Fruit fly (Drosophila melanogaster) whole organism, embryonic: ENCODE results near the gene frm.

ENCODE experiments used
- Abd-B ChIP-seq: fragments of 200-800 bp; sonication (Bioruptor generic); optimal IDR thresholded peaks from 2 replicates; lab custom pipeline; 2018; ENCODE audit warnings: missing biosample characterization, mild to moderate bottlenecking, missing genetic modification characterization, moderate library complexity
- Asciz ChIP-seq: fragments of 200-800 bp; sonication (Bioruptor generic); optimal IDR thresholded peaks from 2 replicates; lab custom pipeline; 2017; ENCODE audit warnings: missing biosample characterization, mild to moderate bottlenecking, missing genetic modification characterization, missing genetic modification reagents
- Awh ChIP-seq: fragments of 200-800 bp; sonication (Bioruptor generic); IDR thresholded peaks from 2 replicates; pipeline ENCODE4, ENCODE4 v1.3.6; 2022; ENCODE audit warnings: missing biosample characterization, missing genetic modification characterization
- Bgb ChIP-seq: fragments of 200-800 bp; sonication (Bioruptor generic); IDR thresholded peaks from 2 replicates; pipeline ENCODE4 v1.3.6; 2022; ENCODE audit warnings: missing biosample characterization, missing genetic modification characterization; ENCODE audit not compliant: partially characterized antibody
- C15 ChIP-seq: fragments of 200-800 bp; sonication (Bioruptor generic); IDR thresholded peaks from 3 replicates; pipeline ENCODE4 v1.3.6; 2022; ENCODE audit warnings: missing biosample characterization, missing genetic modification characterization
- CG11695 ChIP-seq: fragments of 200-800 bp; sonication (Bioruptor generic); IDR thresholded peaks from 3 replicates; pipeline ENCODE4 v1.3.6; 2022; ENCODE audit warnings: missing biosample characterization, missing genetic modification characterization
- CG13894 ChIP-seq: fragments of 200-800 bp; sonication (Bioruptor generic); optimal IDR thresholded peaks from 3 replicates; lab custom pipeline; 2018; ENCODE audit warnings: missing biosample characterization, mild to moderate bottlenecking, missing genetic modification characterization, moderate library complexity
- CG14710 ChIP-seq: fragments of 200-800 bp; sonication (Bioruptor generic); optimal IDR thresholded peaks from 3 replicates; lab custom pipeline; 2019; ENCODE audit warnings: missing biosample characterization, mild to moderate bottlenecking, missing genetic modification characterization, moderate library complexity
- CG15514 ChIP-seq: fragments of 200-800 bp; sonication (Bioruptor generic); optimal IDR thresholded peaks from 3 replicates; lab custom pipeline; 2017; ENCODE audit warnings: missing biosample characterization, missing genetic modification characterization, mild to moderate bottlenecking, moderate library complexity, missing genetic modification reagents
- CG1602 ChIP-seq: fragments of 200-800 bp; sonication (Bioruptor generic); optimal IDR thresholded peaks from 3 replicates; lab custom pipeline; 2016; ENCODE audit warnings: missing biosample characterization, missing genetic modification characterization
- CG1603 ChIP-seq: fragments of 200-800 bp; sonication (Bioruptor generic); optimal IDR thresholded peaks from 2 replicates; lab custom pipeline; 2019; ENCODE audit warnings: missing biosample characterization, mild to moderate bottlenecking, missing genetic modification characterization, moderate library complexity
- CG1647 ChIP-seq: fragments of 200-800 bp; sonication (Bioruptor generic); optimal IDR thresholded peaks from 3 replicates; lab custom pipeline; 2016; ENCODE audit warnings: missing biosample characterization, missing genetic modification characterization
- CG16813 ChIP-seq: fragments of 200-800 bp; sonication (Bioruptor generic); IDR thresholded peaks from 3 replicates; pipeline ENCODE4 v1.3.6; 2022; ENCODE audit warnings: missing biosample characterization, missing genetic modification characterization; ENCODE audit not compliant: partially characterized antibody
- CG17612 ChIP-seq: fragments of 200-800 bp; sonication (Bioruptor generic); IDR thresholded peaks from 2 replicates; pipeline ENCODE4 v1.3.6; 2022; ENCODE audit warnings: missing biosample characterization, missing genetic modification characterization
- CG3281 ChIP-seq: fragments of 200-800 bp; sonication (Bioruptor generic); optimal IDR thresholded peaks from 3 replicates; lab custom pipeline; 2017; ENCODE audit warnings: missing biosample characterization, mild to moderate bottlenecking, missing genetic modification characterization
- CG4282 ChIP-seq: fragments of 200-800 bp; sonication (Bioruptor generic); optimal IDR thresholded peaks from 2 replicates; lab custom pipeline; 2016; ENCODE audit warnings: missing biosample characterization, missing genetic modification characterization
- CG4820 ChIP-seq: fragments of 200-800 bp; sonication (Bioruptor generic); optimal IDR thresholded peaks from 3 replicates; lab custom pipeline; 2016; ENCODE audit warnings: missing biosample characterization, missing genetic modification characterization
- CG6854 ChIP-seq: fragments of 200-800 bp; sonication (Bioruptor generic); optimal IDR thresholded peaks from 3 replicates; lab custom pipeline; 2017; ENCODE audit warnings: missing biosample characterization, mild to moderate bottlenecking, missing genetic modification characterization
- CG9437 ChIP-seq: fragments of 200-800 bp; sonication (Bioruptor generic); optimal IDR thresholded peaks from 2 replicates; lab custom pipeline; 2018; ENCODE audit warnings: missing biosample characterization, mild to moderate bottlenecking, missing genetic modification characterization
- D19A ChIP-seq: fragments of 200-800 bp; optimal IDR thresholded peaks from 3 replicates; lab custom pipeline; 2019; ENCODE audit warnings: missing biosample characterization, mild to moderate bottlenecking, missing genetic modification characterization, moderate library complexity
- E2f1 ChIP-seq: fragments of 200-800 bp; sonication (Bioruptor generic); IDR thresholded peaks from 2 replicates; pipeline ENCODE4 v1.3.6; 2022; ENCODE audit warnings: missing biosample characterization, missing genetic modification characterization
- HLHmδ ChIP-seq: fragments of 200-800 bp; sonication (Bioruptor generic); optimal IDR thresholded peaks from 2 replicates; lab custom pipeline; 2018; ENCODE audit warnings: missing biosample characterization, mild to moderate bottlenecking, missing genetic modification characterization, moderate library complexity
- Nf-YA ChIP-seq: fragments of 200-800 bp; sonication (Bioruptor generic); IDR thresholded peaks from 2 replicates; pipeline ENCODE4 v1.3.6; 2022; ENCODE audit warnings: missing biosample characterization, missing genetic modification characterization
- Nf-YB ChIP-seq: fragments of 200-800 bp; sonication (Bioruptor generic); optimal IDR thresholded peaks from 3 replicates; lab custom pipeline; 2019; ENCODE audit warnings: missing biosample characterization, mild to moderate bottlenecking, missing genetic modification characterization, moderate library complexity
- Ssrp ChIP-seq: fragments of 200-800 bp; sonication (Bioruptor generic); optimal IDR thresholded peaks from 2 replicates; lab custom pipeline; 2018; ENCODE audit warnings: missing biosample characterization, mild to moderate bottlenecking, missing genetic modification characterization, moderate library complexity
- ab ChIP-seq: fragments of 200-800 bp; sonication (Bioruptor generic); optimal IDR thresholded peaks from 2 replicates; lab custom pipeline; 2016; ENCODE audit warnings: missing biosample characterization, missing genetic modification characterization
- caup ChIP-seq: fragments of 200-800 bp; sonication (Bioruptor generic); optimal IDR thresholded peaks from 3 replicates; lab custom pipeline; 2017; ENCODE audit warnings: missing biosample characterization, mild to moderate bottlenecking, missing genetic modification characterization, moderate library complexity; ENCODE audit not compliant: severe bottlenecking
- crc ChIP-seq: fragments of 200-800 bp; sonication (Bioruptor generic); optimal IDR thresholded peaks from 2 replicates; lab custom pipeline; 2016; ENCODE audit warnings: missing biosample characterization, missing genetic modification characterization
- crp ChIP-seq, 2 experiments: fragments of 200-800 bp; sonication (Bioruptor generic); optimal IDR thresholded peaks; 2 replicates in 1 of 2; 3 replicates in 1 of 2; lab custom pipeline; 2017; ENCODE audit warnings: missing biosample characterization in 2 of 2, missing genetic modification characterization in 2 of 2, mild to moderate bottlenecking in 1 of 2, moderate library complexity in 1 of 2
- gcm2 ChIP-seq: fragments of 200-800 bp; sonication (Bioruptor generic); optimal IDR thresholded peaks from 2 replicates; lab custom pipeline; 2016; ENCODE audit warnings: missing biosample characterization, missing genetic modification characterization
- jigr1 ChIP-seq: fragments of 200-800 bp; sonication (Bioruptor generic); IDR thresholded peaks from 3 replicates; pipeline ENCODE4 v1.3.6; 2022; ENCODE audit warnings: missing biosample characterization, missing genetic modification characterization
- lab ChIP-seq: fragments of 200-800 bp; sonication (Bioruptor generic); optimal IDR thresholded peaks from 3 replicates; lab custom pipeline; 2017; ENCODE audit warnings: missing biosample characterization, missing genetic modification characterization, mild to moderate bottlenecking, moderate library complexity, missing genetic modification reagents
- mld ChIP-seq: fragments of 200-800 bp; sonication (Bioruptor generic); IDR thresholded peaks from 3 replicates; pipeline ENCODE4 v1.3.6; 2022; ENCODE audit warnings: missing biosample characterization, missing genetic modification characterization; ENCODE audit not compliant: partially characterized antibody
- nerfin-1 ChIP-seq: fragments of 200-800 bp; sonication (Bioruptor generic); optimal IDR thresholded peaks from 3 replicates; lab custom pipeline; 2019; ENCODE audit warnings: missing biosample characterization, mild to moderate bottlenecking, missing genetic modification characterization, moderate library complexity
- org-1 ChIP-seq: fragments of 200-800 bp; sonication (Bioruptor generic); optimal IDR thresholded peaks from 2 replicates; lab custom pipeline; 2017; ENCODE audit warnings: missing biosample characterization, missing genetic modification characterization
- otp ChIP-seq: fragments of 200-800 bp; sonication (Bioruptor generic); IDR thresholded peaks from 3 replicates; pipeline ENCODE4, ENCODE4 v1.3.6; 2022; ENCODE audit warnings: missing biosample characterization, missing genetic modification characterization
- prd ChIP-seq, 3 experiments: fragments of >200 bp in 2 of 3; fragments of 200-800 bp in 1 of 3; sonication (Bioruptor generic) in 1 of 3; optimal IDR thresholded peaks in 2 of 3; IDR thresholded peaks in 1 of 3; 2 replicates in 2 of 3; 3 replicates in 1 of 3; pipeline versions ENCODE4 v1.3.6 to Lab custom; 2017 to 2022; ENCODE audit warnings: missing biosample characterization in 1 of 3, missing genetic modification characterization in 1 of 3
- pros ChIP-seq: fragments of 200-800 bp; sonication (Bioruptor generic); optimal IDR thresholded peaks from 3 replicates; lab custom pipeline; 2019; ENCODE audit warnings: missing biosample characterization, mild to moderate bottlenecking, missing genetic modification characterization, moderate library complexity
- pum ChIP-seq: fragments of 200-800 bp; sonication (Bioruptor generic); optimal IDR thresholded peaks from 2 replicates; lab custom pipeline; 2016; ENCODE audit warnings: missing biosample characterization, missing genetic modification characterization
- row ChIP-seq: fragments of 200-800 bp; sonication (Bioruptor generic); IDR thresholded peaks from 3 replicates; pipeline ENCODE4 v1.3.6; 2022; ENCODE audit warnings: missing biosample characterization, missing genetic modification characterization
- sc ChIP-seq, 3 experiments: fragments of >200 bp in 2 of 3; fragments of 200-800 bp in 1 of 3; sonication (Bioruptor generic) in 1 of 3; optimal IDR thresholded peaks; 2 replicates in 2 of 3; 3 replicates in 1 of 3; lab custom pipeline; 2017; ENCODE audit warnings: mild to moderate bottlenecking in 1 of 3, missing biosample characterization in 1 of 3, missing genetic modification characterization in 1 of 3, missing genetic modification reagents in 1 of 3
- sob ChIP-seq: fragments of 200-800 bp; sonication (Bioruptor generic); IDR thresholded peaks from 2 replicates; pipeline ENCODE4 v1.3.6; 2022; ENCODE audit warnings: missing biosample characterization, missing genetic modification characterization
- tin ChIP-seq: fragments of 200-800 bp; sonication (Bioruptor generic); optimal IDR thresholded peaks from 3 replicates; lab custom pipeline; 2016; ENCODE audit warnings: missing biosample characterization, missing genetic modification characterization
- tup ChIP-seq: fragments of 200-800 bp; sonication (Bioruptor generic); optimal IDR thresholded peaks from 2 replicates; lab custom pipeline; 2016; ENCODE audit warnings: missing biosample characterization, mild to moderate bottlenecking, missing genetic modification characterization, moderate library complexity
- unpg ChIP-seq: fragments of 200-800 bp; sonication (Bioruptor generic); optimal IDR thresholded peaks from 3 replicates; lab custom pipeline; 2018; ENCODE audit warnings: missing biosample characterization, mild to moderate bottlenecking, missing genetic modification characterization, moderate library complexity
- wdn ChIP-seq: fragments of 200-800 bp; sonication (Bioruptor generic); IDR thresholded peaks from 2 replicates; pipeline ENCODE4 v1.3.6; 2022; ENCODE audit warnings: missing biosample characterization, missing genetic modification characterization

frm gene

dm6 chr3L:5577250-5578138, 26.5 kb upstream of the frm start, which contains the start of gene Msr-110 (continued):
- TF ChIP-seq prd (optimal IDR thresholded peaks at IDR 0.05; lab: Kevin White, UChicago): no peak
- peak; percentile 89 for TF ChIP-seq prd (GFP tag; IDR thresholded peaks at IDR 0.05; lab: Robert Waterston, UW)
- TF ChIP-seq CG1603 (tag; lab: Kevin White, UChicago): peak; percentile 80
- TF ChIP-seq HLHmδ: no peak
- TF ChIP-seq nerfin-1 (tag; lab: Kevin White, UChicago): peak; percentile 84
- peak; percentile 74 for TF ChIP-seq pum (GFP tag; lab: Kevin White, UChicago)
- TF ChIP-seq CG17612 (GFP tag; lab: Robert Waterston, UW): peak; percentile 23
- peak; percentile 45 for TF ChIP-seq tup (GFP tag; lab: Kevin White, UChicago)
- TF ChIP-seq CG6854: peak; percentile 85
- TF ChIP-seq crp (GFP tag; optimal IDR thresholded peaks at IDR 0.05; lab: Kevin White, UChicago): peak in 1 of 2 experiments; percentile 46
- peak; percentile 68 for TF ChIP-seq CG1602 (GFP tag; lab: Kevin White, UChicago)
- TF ChIP-seq CG4820: peak; percentile 76
- TF ChIP-seq CG9437: peak; percentile 80
- TF ChIP-seq crc (GFP tag; lab: Kevin White, UChicago): no peak
- TF ChIP-seq CG3281 (GFP tag; lab: Kevin White, UChicago): peak; percentile 89
- peak; percentile 65; the same call in 1 of the 2 replicates for TF ChIP-seq Nf-YA (GFP tag; lab: Robert Waterston, UW)
- TF ChIP-seq mld (GFP tag; lab: Robert Waterston, UW): no peak
- TF ChIP-seq pros: no peak
- TF ChIP-seq Awh (GFP tag; lab: Robert Waterston, UW): peak; percentile 74
- TF ChIP-seq C15 (GFP tag; lab: Robert Waterston, UW): peak; percentile 73; the same call in 1 of the 3 replicates
- peak; percentile 62 for TF ChIP-seq Nf-YB (GFP tag; lab: Kevin White, UChicago)
- TF ChIP-seq CG4282: peak; percentile 33
- peak; percentile 93 for TF ChIP-seq lab (GFP tag; lab: Kevin White, UChicago)
- TF ChIP-seq jigr1 (GFP tag; lab: Robert Waterston, UW): peak; percentile 92
- no peak for TF ChIP-seq CG16813 (GFP tag; lab: Robert Waterston, UW)
- TF ChIP-seq Ssrp (tag; lab: Kevin White, UChicago): peak; percentile 85
- TF ChIP-seq Asciz: peak; percentile 87
- peak; percentile 90 for TF ChIP-seq CG11695
- peak; percentile 76 for TF ChIP-seq tin (GFP tag; lab: Kevin White, UChicago)
- peak; percentile 85 for TF ChIP-seq caup (GFP tag; lab: Kevin White, UChicago)
- TF ChIP-seq wdn (GFP tag; lab: Robert Waterston, UW): peak; percentile 64; the same call in 1 of the 2 replicates
- peak; percentile 84 for TF ChIP-seq D19A (tag; lab: Kevin White, UChicago)
- no peak for TF ChIP-seq sc (optimal IDR thresholded peaks at IDR 0.05; lab: Kevin White, UChicago)
- peak; percentile 66 for TF ChIP-seq sc (GFP tag; optimal IDR thresholded peaks at IDR 0.05; lab: Kevin White, UChicago)
- TF ChIP-seq Bgb (GFP tag; lab: Robert Waterston, UW): 0 out of 2 replicates have a peak, but pooled peaks have one; percentile 30
- TF ChIP-seq unpg: peak; percentile 91
- peak; percentile 88 for TF ChIP-seq org-1 (GFP tag; lab: Kevin White, UChicago)
- peak; percentile 95 for TF ChIP-seq CG13894 (tag; lab: Kevin White, UChicago)
- peak; percentile 70 for TF ChIP-seq CG15514 (GFP tag; lab: Kevin White, UChicago)
- peak; percentile 94 for TF ChIP-seq row (GFP tag; lab: Robert Waterston, UW)
- peak; percentile 40 for TF ChIP-seq CG1647 (GFP tag; lab: Kevin White, UChicago)
- TF ChIP-seq Abd-B (GFP tag; lab: Kevin White, UChicago): peak; percentile 91
- peak; percentile 57 for TF ChIP-seq otp (GFP tag; lab: Robert Waterston, UW)
- peak; percentile 75 for TF ChIP-seq E2f1 (GFP tag; lab: Robert Waterston, UW)
- TF ChIP-seq sob: peak; percentile 94
- TF ChIP-seq ab (GFP tag; lab: Kevin White, UChicago): peak; percentile 53
- TF ChIP-seq gcm2 (GFP tag; lab: Kevin White, UChicago): peak; percentile 43
- peak; percentile 70 for TF ChIP-seq CG14710 (tag; lab: Kevin White, UChicago)
